Worm (Caenorhabditis elegans): ENCODE results near the gene ash-2.

- no peak for TF ChIP-seq fkh-8 (tag; optimal IDR thresholded peaks at IDR 0.05)
- TF ChIP-seq dsc-1 (tag; optimal IDR thresholded peaks at IDR 0.05), result no peak
- no peak for TF ChIP-seq unc-62 (GFP tag; optimal IDR thresholded peaks at IDR 0.05)
- no peak for TF ChIP-seq pqm-1 (tag; optimal IDR thresholded peaks at IDR 0.05)
- TF ChIP-seq egl-27 (tag; optimal IDR thresholded peaks at IDR 0.05), result no peak
- TF ChIP-seq nhr-76 (tag; optimal IDR thresholded peaks at IDR 0.05), result no peak
- TF ChIP-seq ztf-11 (tag; optimal IDR thresholded peaks at IDR 0.05), result no peak
- no peak for TF ChIP-seq nhr-12 (tag; optimal IDR thresholded peaks at IDR 0.05)
- TF ChIP-seq lin-15B (tag; optimal IDR thresholded peaks at IDR 0.05), result no peak
- TF ChIP-seq snpc-4 (tag; optimal IDR thresholded peaks at IDR 0.05), result no peak
- no peak for TF ChIP-seq lin-13 (GFP tag; optimal IDR thresholded peaks at IDR 0.05)
- no peak for TF ChIP-seq ama-1 (optimal IDR thresholded peaks at IDR 0.05)
- no peak for TF ChIP-seq efl-1 (optimal IDR thresholded peaks at IDR 0.05)
- TF ChIP-seq efl-1 (GFP tag; optimal IDR thresholded peaks at IDR 0.05 in 1 of 2), result no peak
Measured at ce11 chrII:12028707-12029106, 49.1 kb downstream of the ash-2 start.

All from whole organism, L1 larva.